Fruit fly (Drosophila melanogaster) Kc167 (cell line): ENCODE data around the gene mRpL28.

ENCODE experiments used
- Myc ChIP-seq: fragments of >200 bp; optimal IDR thresholded peaks from 2 replicates; lab custom pipeline; 2017; ENCODE audit warnings: missing external identifiers
- h ChIP-seq: fragments of >200 bp; optimal IDR thresholded peaks from 3 replicates; lab custom pipeline; 2018; ENCODE audit warnings: missing external identifiers
- insv ChIP-seq: fragments of >200 bp; optimal IDR thresholded peaks from 3 replicates; lab custom pipeline; 2018; ENCODE audit warnings: missing external identifiers
- psq ChIP-seq: fragments of >200 bp; optimal IDR thresholded peaks from 2 replicates; lab custom pipeline; 2017; ENCODE audit warnings: missing external identifiers

DNA sequence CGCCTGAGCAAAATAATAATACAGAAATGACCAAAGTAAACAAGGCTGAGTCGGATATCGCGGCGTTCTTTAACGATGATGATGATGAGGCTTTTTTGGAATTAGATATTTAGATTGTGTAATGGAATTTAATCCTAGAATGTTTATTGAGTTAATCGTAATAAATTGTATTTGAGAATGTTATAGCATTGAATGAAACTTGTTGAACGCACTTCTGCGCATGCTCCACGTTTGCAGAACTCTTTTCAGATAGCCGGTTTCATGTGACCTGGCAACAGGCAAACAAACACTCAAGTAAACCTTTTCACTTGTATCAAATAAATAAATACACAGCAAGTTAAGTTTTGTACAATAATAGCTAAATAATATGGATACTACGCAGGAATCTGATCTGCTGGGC, 15.7 kb upstream of the mRpL28 start, which contains the start of gene CG34124:
- TF ChIP-seq h (lab: Kevin White, UChicago) (no peak), psq (lab: Kevin White, UChicago) (no peak), insv (lab: Kevin White, UChicago) (no peak), Myc (no peak)
